Fruit fly (Drosophila melanogaster): ENCODE data around the gene rux.

dm6 chrX:6052855-6053254, 15.3 kb upstream of the rux start:
- TF ChIP-seq CG4328 (GFP tag; optimal IDR thresholded peaks at IDR 0.05) (no peak), sima (GFP tag; optimal IDR thresholded peaks at IDR 0.05) (no peak), CG18262 (tag; optimal IDR thresholded peaks at IDR 0.05) (no peak), CG11723 (GFP tag; optimal IDR thresholded peaks at IDR 0.05) (no peak)

Measured in whole organism, embryonic.